Fruit fly (Drosophila melanogaster) whole organism, prepupa: ENCODE results near the gene Naa20B.

Source experiments
- Blimp-1 ChIP-seq: fragments of 200-800 bp; sonication (Bioruptor generic); optimal IDR thresholded peaks from 3 replicates; lab custom pipeline; 2017; ENCODE audit warnings: missing biosample characterization, missing genetic modification characterization, mild to moderate bottlenecking, moderate library complexity, missing genetic modification reagents
- CG10631 ChIP-seq: fragments of 200-800 bp; sonication (Bioruptor generic); optimal IDR thresholded peaks from 2 replicates; lab custom pipeline; 2016; ENCODE audit warnings: missing biosample characterization, missing genetic modification characterization
- CG10669 ChIP-seq: fragments of 200-800 bp; sonication (Bioruptor generic); optimal IDR thresholded peaks from 3 replicates; lab custom pipeline; 2018; ENCODE audit warnings: missing biosample characterization, mild to moderate bottlenecking, missing genetic modification characterization, moderate library complexity
- CG11762 ChIP-seq: fragments of 200-800 bp; sonication (Bioruptor generic); optimal IDR thresholded peaks from 3 replicates; lab custom pipeline; 2016; ENCODE audit warnings: missing biosample characterization, missing genetic modification characterization; ENCODE audit not compliant: insufficient read depth
- CG11902 ChIP-seq: fragments of 200-800 bp; sonication (Bioruptor generic); optimal IDR thresholded peaks from 3 replicates; lab custom pipeline; 2016; ENCODE audit warnings: missing biosample characterization, missing genetic modification characterization
- CG15336 ChIP-seq: fragments of 200-800 bp; sonication (Bioruptor generic); IDR thresholded peaks from 2 replicates; pipeline ENCODE4 v1.3.6; 2022; ENCODE audit warnings: missing biosample characterization, missing genetic modification characterization
- CG16779 ChIP-seq: fragments of 200-800 bp; sonication (Bioruptor generic); optimal IDR thresholded peaks from 3 replicates; lab custom pipeline; 2017; ENCODE audit warnings: missing biosample characterization, mild to moderate bottlenecking, missing genetic modification characterization
- CG3032 ChIP-seq: fragments of 200-800 bp; optimal IDR thresholded peaks from 2 replicates; lab custom pipeline; 2019; ENCODE audit warnings: missing biosample characterization, mild to moderate bottlenecking, missing genetic modification characterization, moderate library complexity
- CG31627 ChIP-seq: fragments of 200-800 bp; sonication (Bioruptor generic); optimal IDR thresholded peaks from 3 replicates; lab custom pipeline; 2016; ENCODE audit warnings: missing biosample characterization, missing genetic modification characterization
- CG32006 ChIP-seq: fragments of 200-800 bp; sonication (Bioruptor generic); optimal IDR thresholded peaks from 3 replicates; lab custom pipeline; 2017; ENCODE audit warnings: missing biosample characterization, mild to moderate bottlenecking, missing genetic modification characterization
- CG3919 ChIP-seq: fragments of 200-800 bp; sonication (Bioruptor generic); optimal IDR thresholded peaks from 3 replicates; lab custom pipeline; 2016; ENCODE audit warnings: missing biosample characterization, missing genetic modification characterization
- CG4318 ChIP-seq: fragments of 200-800 bp; sonication (Bioruptor generic); optimal IDR thresholded peaks from 3 replicates; lab custom pipeline; 2017; ENCODE audit warnings: missing biosample characterization, mild to moderate bottlenecking, missing genetic modification characterization
- CG6163 ChIP-seq: fragments of 200-800 bp; sonication (Bioruptor generic); IDR thresholded peaks from 3 replicates; pipeline ENCODE4 v1.3.6; 2022; ENCODE audit warnings: missing biosample characterization, missing genetic modification characterization
- CG6792 ChIP-seq: fragments of 200-800 bp; sonication (Bioruptor generic); optimal IDR thresholded peaks from 3 replicates; lab custom pipeline; 2016; ENCODE audit warnings: missing biosample characterization, missing genetic modification characterization
- CG6808 ChIP-seq: fragments of 200-800 bp; sonication (Bioruptor generic); optimal IDR thresholded peaks from 3 replicates; lab custom pipeline; 2017; ENCODE audit warnings: missing biosample characterization, missing genetic modification characterization, mild to moderate bottlenecking, moderate library complexity, missing genetic modification reagents
- CG8319 ChIP-seq: fragments of 200-800 bp; sonication (Bioruptor generic); optimal IDR thresholded peaks from 3 replicates; lab custom pipeline; 2016; ENCODE audit warnings: missing biosample characterization, missing genetic modification characterization
- CG8632 ChIP-seq: fragments of 200-800 bp; sonication (Bioruptor generic); optimal IDR thresholded peaks from 3 replicates; lab custom pipeline; 2016; ENCODE audit warnings: missing biosample characterization, missing genetic modification characterization
- CG9139 ChIP-seq: fragments of 200-800 bp; sonication (Bioruptor generic); optimal IDR thresholded peaks from 3 replicates; lab custom pipeline; 2017; ENCODE audit warnings: missing biosample characterization, mild to moderate bottlenecking, missing genetic modification characterization
- Eip75B ChIP-seq: fragments of 200-800 bp; sonication (Bioruptor generic); optimal IDR thresholded peaks from 3 replicates; lab custom pipeline; 2016; ENCODE audit warnings: missing biosample characterization, missing genetic modification characterization
- Eip78C ChIP-seq: fragments of 200-800 bp; sonication (Bioruptor generic); peaks from one replicate; lab custom pipeline; 2016; ENCODE audit warnings: missing biosample characterization, missing genetic modification characterization
- Eip93F ChIP-seq: fragments of 200-800 bp; sonication (Bioruptor generic); optimal IDR thresholded peaks from 2 replicates; lab custom pipeline; 2016; ENCODE audit warnings: missing biosample characterization, mild to moderate bottlenecking, missing genetic modification characterization
- Ets21C ChIP-seq: fragments of 200-800 bp; sonication (Bioruptor generic); optimal IDR thresholded peaks from 3 replicates; lab custom pipeline; 2016; ENCODE audit warnings: missing biosample characterization, missing genetic modification characterization
- Ets96B ChIP-seq: fragments of 200-800 bp; optimal IDR thresholded peaks from 2 replicates; lab custom pipeline; 2019; ENCODE audit warnings: missing biosample characterization, mild to moderate bottlenecking, missing genetic modification characterization, moderate library complexity
- Gug ChIP-seq: fragments of 200-800 bp; sonication (Bioruptor generic); IDR thresholded peaks from 2 replicates; pipeline ENCODE4 v1.3.6; 2022; ENCODE audit warnings: missing biosample characterization, missing genetic modification characterization
- Hr38 ChIP-seq: sonication (Bioruptor generic); optimal IDR thresholded peaks from 2 replicates; lab custom pipeline; 2016; ENCODE audit warnings: missing biosample characterization, missing genetic modification characterization
- Hr39 ChIP-seq: fragments of 200-800 bp; sonication (Bioruptor generic); optimal IDR thresholded peaks from 2 replicates; lab custom pipeline; 2016; ENCODE audit warnings: missing biosample characterization, missing genetic modification characterization
- Lpt ChIP-seq: fragments of 200-800 bp; sonication (Bioruptor generic); optimal IDR thresholded peaks from 3 replicates; lab custom pipeline; 2016; ENCODE audit warnings: missing biosample characterization, missing genetic modification characterization
- Met ChIP-seq: fragments of 200-800 bp; sonication (Bioruptor generic); optimal IDR thresholded peaks from 3 replicates; lab custom pipeline; 2016; ENCODE audit warnings: missing biosample characterization, missing genetic modification characterization
- OdsH ChIP-seq: fragments of 200-800 bp; sonication (Bioruptor generic); optimal IDR thresholded peaks from 3 replicates; lab custom pipeline; 2016; ENCODE audit warnings: missing biosample characterization, missing genetic modification characterization
- Smox ChIP-seq: fragments of 200-800 bp; sonication (Bioruptor generic); optimal IDR thresholded peaks from 3 replicates; lab custom pipeline; 2016; ENCODE audit warnings: missing biosample characterization, missing genetic modification characterization
- Sox14 ChIP-seq: fragments of 200-800 bp; sonication (Bioruptor generic); optimal IDR thresholded peaks from 3 replicates; lab custom pipeline; 2016; ENCODE audit warnings: missing biosample characterization, missing genetic modification characterization
- Sox15 ChIP-seq: fragments of 200-800 bp; sonication (Bioruptor generic); optimal IDR thresholded peaks from 3 replicates; lab custom pipeline; 2016; ENCODE audit warnings: missing biosample characterization, missing genetic modification characterization
- achi ChIP-seq: fragments of 200-800 bp; sonication (Bioruptor generic); optimal IDR thresholded peaks from 3 replicates; lab custom pipeline; 2016; ENCODE audit warnings: missing biosample characterization, missing genetic modification characterization
- cyc ChIP-seq: fragments of 200-800 bp; sonication (Bioruptor generic); optimal IDR thresholded peaks from 3 replicates; lab custom pipeline; 2016; ENCODE audit warnings: missing biosample characterization, missing genetic modification characterization
- dac ChIP-seq: fragments of 200-800 bp; sonication (Bioruptor generic); optimal IDR thresholded peaks from 2 replicates; lab custom pipeline; 2017; ENCODE audit warnings: missing biosample characterization, mild to moderate bottlenecking, missing genetic modification characterization
- eg ChIP-seq: fragments of 200-800 bp; sonication (Bioruptor generic); IDR thresholded peaks from 3 replicates; pipeline ENCODE4 v1.3.6; 2022; ENCODE audit warnings: missing biosample characterization, missing genetic modification characterization
- esn ChIP-seq: fragments of 200-800 bp; sonication (Bioruptor generic); optimal IDR thresholded peaks from 2 replicates; lab custom pipeline; 2016; ENCODE audit warnings: missing biosample characterization, mild to moderate bottlenecking, missing genetic modification characterization, moderate library complexity
- fd85E ChIP-seq: fragments of 200-800 bp; sonication (Bioruptor generic); optimal IDR thresholded peaks from 3 replicates; lab custom pipeline; 2016; ENCODE audit warnings: missing biosample characterization, missing genetic modification characterization
- net ChIP-seq: fragments of 200-800 bp; sonication (Bioruptor generic); optimal IDR thresholded peaks from 3 replicates; lab custom pipeline; 2016; ENCODE audit warnings: missing biosample characterization, missing genetic modification characterization
- pdm3 ChIP-seq: fragments of 200-800 bp; sonication (Bioruptor generic); optimal IDR thresholded peaks from 3 replicates; lab custom pipeline; 2016; ENCODE audit warnings: missing biosample characterization, missing genetic modification characterization
- salr ChIP-seq, 2 experiments: fragments of 200-800 bp; sonication (Bioruptor generic); optimal IDR thresholded peaks; 3 replicates each; lab custom pipeline; 2016 to 2018; ENCODE audit warnings: missing biosample characterization in 2 of 2, missing genetic modification characterization in 2 of 2, mild to moderate bottlenecking in 1 of 2
- spab ChIP-seq: fragments of 200-800 bp; sonication (Bioruptor generic); optimal IDR thresholded peaks from 2 replicates; lab custom pipeline; 2017; ENCODE audit warnings: missing biosample characterization, mild to moderate bottlenecking, missing genetic modification characterization, missing genetic modification reagents
- ss ChIP-seq, 2 experiments: fragments of 200-800 bp; sonication (Bioruptor generic); optimal IDR thresholded peaks; 2 replicates in 1 of 2; 3 replicates in 1 of 2; lab custom pipeline; 2017 to 2018; ENCODE audit warnings: mild to moderate bottlenecking in 2 of 2, missing biosample characterization in 2 of 2, missing genetic modification characterization in 2 of 2, moderate library complexity in 1 of 2

Naa20B gene

dm6 chr2L:13268040-13268652, 10.9 kb downstream of the Naa20B start (continued):
- TF ChIP-seq CG10669 (GFP tag; lab: Kevin White, UChicago), result peak; percentile 26
- peak; percentile 51 for TF ChIP-seq CG6808 (GFP tag; lab: Kevin White, UChicago)
- peak; percentile 60 for TF ChIP-seq achi
- peak; percentile 54 to 65 for TF ChIP-seq ss (GFP tag; optimal IDR thresholded peaks at IDR 0.05; lab: Kevin White, UChicago)
- no peak for TF ChIP-seq pdm3 (GFP tag; lab: Kevin White, UChicago)
- no peak for TF ChIP-seq Smox (GFP tag; lab: Kevin White, UChicago)
- TF ChIP-seq fd85E (GFP tag; lab: Kevin White, UChicago), result no peak
- peak; percentile 55 for TF ChIP-seq Lpt
- TF ChIP-seq Hr39 (GFP tag; lab: Kevin White, UChicago), result no peak
- no peak for TF ChIP-seq CG16779 (tag; lab: Kevin White, UChicago)
- TF ChIP-seq Hr38 (GFP tag; lab: Kevin White, UChicago), result no peak
- TF ChIP-seq salr (GFP tag; optimal IDR thresholded peaks at IDR 0.05; lab: Kevin White, UChicago), result peak in 1 of 2 experiments; percentile 51
- TF ChIP-seq CG11762, result no peak
- no peak for TF ChIP-seq Sox15
- peak; percentile 55 for TF ChIP-seq Ets96B
- TF ChIP-seq net (GFP tag; lab: Kevin White, UChicago), result peak; percentile 13
- TF ChIP-seq, all 60 proteins: peak for 25

dm6 chr2L:13272541-13272940, 15.3 kb downstream of the Naa20B start:
- TF ChIP-seq Blimp-1 (no peak), CG6792 (GFP tag; lab: Kevin White, UChicago) (no peak), CG9139 (GFP tag; lab: Kevin White, UChicago) (no peak), CG11902 (GFP tag; lab: Kevin White, UChicago) (no peak), CG3919 (GFP tag; lab: Kevin White, UChicago) (peak; percentile 79), Eip93F (GFP tag; lab: Kevin White, UChicago) (no peak), pdm3 (GFP tag; lab: Kevin White, UChicago) (no peak), fd85E (GFP tag; lab: Kevin White, UChicago) (no peak)

- no peak for TF ChIP-seq esn (GFP tag; lab: Kevin White, UChicago)
- no peak for TF ChIP-seq CG32006 (GFP tag; lab: Kevin White, UChicago)
- no peak for TF ChIP-seq net (GFP tag; lab: Kevin White, UChicago)
- TF ChIP-seq fd85E (GFP tag; lab: Kevin White, UChicago), result no peak
- TF ChIP-seq CG15336 (GFP tag; lab: Robert Waterston, UW), result no peak
- TF ChIP-seq spab (GFP tag; lab: Kevin White, UChicago), result no peak
- no peak for TF ChIP-seq CG3919 (GFP tag; lab: Kevin White, UChicago)
- TF ChIP-seq eg, result no peak
- TF ChIP-seq CG8632 (GFP tag; lab: Kevin White, UChicago), result no peak
- no peak for TF ChIP-seq CG6808 (GFP tag; lab: Kevin White, UChicago)
Measured at dm6 chr2L:13285791-13286190, 28.5 kb downstream of the Naa20B start.

dm6 chr2L:13286456-13286855, 29.2 kb downstream of the Naa20B start, which contains the start of the genes Drep4 and Uvrag:
TSS of gene Drep4 (minus strand) at chr2L:13286462.
TSS of gene Uvrag (plus strand) at chr2L:13286777.
- TF ChIP-seq Sox14 (GFP tag; lab: Kevin White, UChicago), result peak; percentile 74
- TF ChIP-seq CG11902 (GFP tag; lab: Kevin White, UChicago), result peak; percentile 34
- peak; percentile 24 for TF ChIP-seq cyc (GFP tag; lab: Kevin White, UChicago)
- no peak for TF ChIP-seq spab (GFP tag; lab: Kevin White, UChicago)
- TF ChIP-seq Eip78C (GFP tag; lab: Kevin White, UChicago), result peak; percentile 70
- TF ChIP-seq CG11762, result no peak
- TF ChIP-seq Ets21C (GFP tag; lab: Kevin White, UChicago), result peak; percentile 9
- TF ChIP-seq CG6792 (GFP tag; lab: Kevin White, UChicago), result peak; percentile 48
- no peak for TF ChIP-seq CG16779 (tag; lab: Kevin White, UChicago)
- TF ChIP-seq CG8319 (GFP tag; lab: Kevin White, UChicago), result peak; percentile 31
- peak; percentile 63 for TF ChIP-seq Ets96B
- peak; percentile 28 for TF ChIP-seq Blimp-1
- peak; percentile 69 for TF ChIP-seq achi
- no peak for TF ChIP-seq Eip75B (GFP tag; lab: Kevin White, UChicago)
- TF ChIP-seq CG31627 (GFP tag; lab: Kevin White, UChicago), result no peak
- TF ChIP-seq CG6808 (GFP tag; lab: Kevin White, UChicago), result no peak
- no peak for TF ChIP-seq Eip93F (GFP tag; lab: Kevin White, UChicago)
- peak; percentile 33 for TF ChIP-seq dac (GFP tag; lab: Kevin White, UChicago)
- no peak for TF ChIP-seq CG6163 (GFP tag; lab: Robert Waterston, UW)
- TF ChIP-seq CG4318 (GFP tag; lab: Kevin White, UChicago), result peak; percentile 54
- TF ChIP-seq OdsH (GFP tag; lab: Kevin White, UChicago), result peak; percentile 77
- TF ChIP-seq CG10631 (GFP tag; lab: Kevin White, UChicago), result peak; percentile 66
- TF ChIP-seq CG3032 (tag; lab: Kevin White, UChicago), result peak; percentile 75
- TF ChIP-seq Sox15, result peak; percentile 37
- TF ChIP-seq Gug, result no peak
- TF ChIP-seq Met, result peak; percentile 52
